Worm (Caenorhabditis elegans): Measurements from ENCODE around the gene irg-4.
A peak's percentile ranks its signal among the peaks of the same experiment; 100 is the strongest.

irg-4 gene

DNA sequence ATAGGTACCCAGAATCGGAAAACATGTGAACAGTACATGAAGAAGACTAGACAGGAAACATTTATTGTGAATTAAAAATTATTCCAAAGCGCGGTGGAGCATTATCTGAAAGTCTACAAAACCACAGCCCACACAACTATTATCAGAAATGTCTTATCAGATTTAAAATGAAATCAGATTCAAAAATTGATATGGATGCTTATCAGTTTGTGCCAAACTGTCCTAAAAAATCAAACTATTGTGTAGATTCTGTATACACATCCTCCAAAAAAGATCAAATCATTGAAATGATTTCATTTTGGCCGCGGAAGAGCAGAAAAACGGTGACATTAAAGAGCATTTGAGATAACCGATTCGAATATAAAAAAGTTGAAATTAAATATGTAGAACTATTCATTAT is at the start of gene irg-4:
Gene irg-4, plus strand, starts transcription at position 392 of the 400 bp plus-strand sequence.
- TF ChIP-seq nhr-76 (tag; optimal IDR thresholded peaks at IDR 0.05) (no peak), mml-1 (tag; optimal IDR thresholded peaks at IDR 0.05) (no peak), ztf-11 (tag; optimal IDR thresholded peaks at IDR 0.05) (no peak), eor-1 (tag; optimal IDR thresholded peaks at IDR 0.05) (no peak), lin-15B (tag; optimal IDR thresholded peaks at IDR 0.05) (no peak), ztf-4 (tag; optimal IDR thresholded peaks at IDR 0.05) (no peak), pqm-1 (tag; optimal IDR thresholded peaks at IDR 0.05) (peak; percentile 91), egl-5 (tag; optimal IDR thresholded peaks at IDR 0.05) (no peak), fos-1 (tag; optimal IDR thresholded peaks at IDR 0.05) (no peak), ceh-9 (tag; optimal IDR thresholded peaks at IDR 0.05) (no peak), jun-1 (tag; optimal IDR thresholded peaks at IDR 0.05) (peak; percentile 23), R02D3.7 (tag; optimal IDR thresholded peaks at IDR 0.05) (no peak), unc-39 (tag; optimal IDR thresholded peaks at IDR 0.05) (no peak), aly-2 (tag; optimal IDR thresholded peaks at IDR 0.05) (no peak), elt-2 (tag; optimal IDR thresholded peaks at IDR 0.05) (peak; percentile 96), nhr-67 (tag; optimal IDR thresholded peaks at IDR 0.05) (no peak)

DNA sequence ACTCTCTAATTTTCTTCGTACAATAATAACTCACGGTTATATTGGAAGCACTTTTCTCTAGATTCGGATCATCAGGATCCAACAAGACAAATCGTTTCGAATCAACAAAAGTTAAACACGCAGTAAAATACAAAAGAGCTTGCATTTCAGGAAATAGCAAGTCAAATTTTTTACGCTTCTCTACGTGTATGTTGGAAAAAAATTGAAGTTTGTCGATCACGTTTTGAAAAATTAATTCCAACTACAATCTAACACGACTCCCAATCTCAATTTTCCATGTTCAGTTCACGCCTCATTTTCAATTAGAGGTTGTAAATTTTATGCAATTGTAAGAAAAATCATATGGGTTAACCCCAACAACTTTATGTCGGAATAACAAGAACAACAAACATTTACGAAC is 45.7 kb upstream of the irg-4 start, which contains the start of gene spe-45:
Gene spe-45, minus strand, starts transcription at position 145 of the 400 bp plus-strand sequence.
- TF ChIP-seq lin-39 (tag; optimal IDR thresholded peaks at IDR 0.05) (no peak), nhr-11 (tag; optimal IDR thresholded peaks at IDR 0.05) (no peak), snpc-4 (tag; optimal IDR thresholded peaks at IDR 0.05) (no peak), nhr-237 (tag; optimal IDR thresholded peaks at IDR 0.05) (no peak), hmg-11 (tag; optimal IDR thresholded peaks at IDR 0.05) (no peak), R02D3.7 (tag; optimal IDR thresholded peaks at IDR 0.05) (no peak), egl-5 (tag; optimal IDR thresholded peaks at IDR 0.05) (no peak), ztf-4 (tag; optimal IDR thresholded peaks at IDR 0.05) (no peak), lsy-12 (tag; optimal IDR thresholded peaks at IDR 0.05) (no peak)

DNA sequence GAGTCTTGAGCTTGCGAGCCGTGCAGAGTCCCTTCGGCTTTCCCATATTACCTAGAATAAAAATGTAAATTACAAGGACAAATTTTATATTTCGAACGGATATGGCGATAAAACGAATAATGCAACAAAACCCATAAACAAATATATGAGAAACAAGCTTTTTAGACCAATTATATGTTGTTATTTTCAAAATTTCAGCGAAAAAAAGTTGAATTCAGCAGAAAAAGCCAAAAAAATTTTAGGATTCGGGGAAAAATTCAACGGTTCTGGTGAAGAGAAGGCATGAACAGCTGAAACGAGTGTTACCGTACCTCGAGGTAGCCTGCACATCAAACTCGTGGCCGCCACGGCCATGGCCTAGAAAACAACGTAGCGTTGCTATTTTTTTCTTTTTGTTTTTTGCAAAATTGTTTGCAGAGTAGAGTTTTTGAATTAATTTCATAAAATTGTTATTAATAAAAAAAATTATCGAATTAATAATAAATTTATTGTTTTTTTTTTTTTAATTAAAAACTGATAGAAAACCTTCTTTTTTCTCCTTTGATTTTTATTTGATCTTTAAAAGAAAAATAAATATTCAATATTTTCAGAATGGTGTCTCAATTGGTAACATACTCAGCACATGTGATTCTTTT is 44.5 kb upstream of the irg-4 start, which contains the start of the genes rps-23 and dpm-3:
Gene rps-23, minus strand, starts transcription at position 51 of the 635 bp plus-strand sequence.
Gene dpm-3, plus strand, starts transcription at position 585 of the 635 bp plus-strand sequence.
- TF ChIP-seq nhr-11 (tag; optimal IDR thresholded peaks at IDR 0.05) = peak; percentile 61
- no peak for TF ChIP-seq elt-3 (tag; optimal IDR thresholded peaks at IDR 0.05)
- TF ChIP-seq sea-2 (GFP tag; optimal IDR thresholded peaks at IDR 0.05) = no peak
- peak; percentile 48 for TF ChIP-seq mdl-1 (tag; optimal IDR thresholded peaks at IDR 0.05)
- TF ChIP-seq aly-2 (tag; optimal IDR thresholded peaks at IDR 0.05) = no peak
- no peak for TF ChIP-seq zag-1 (tag; optimal IDR thresholded peaks at IDR 0.05)
- TF ChIP-seq ztf-11 (tag; optimal IDR thresholded peaks at IDR 0.05) = no peak
- no peak for TF ChIP-seq fkh-2 (tag; optimal IDR thresholded peaks at IDR 0.05)
- TF ChIP-seq egl-27 (tag; optimal IDR thresholded peaks at IDR 0.05) = peak; percentile 20
- no peak for TF ChIP-seq unc-62 (GFP tag; optimal IDR thresholded peaks at IDR 0.05)
- no peak for TF ChIP-seq nhr-28 (tag; optimal IDR thresholded peaks at IDR 0.05)
- TF ChIP-seq ztf-4 (tag; optimal IDR thresholded peaks at IDR 0.05) = no peak
- TF ChIP-seq skn-1 (tag; optimal IDR thresholded peaks at IDR 0.05) = peak; percentile 88
- TF ChIP-seq hmg-11 (tag; optimal IDR thresholded peaks at IDR 0.05) = peak; percentile 60
- peak; percentile 95 for TF ChIP-seq nhr-25 (tag; optimal IDR thresholded peaks at IDR 0.05)
- TF ChIP-seq nhr-12 (tag; optimal IDR thresholded peaks at IDR 0.05) = no peak
- peak; percentile 77 for TF ChIP-seq elt-2 (tag; optimal IDR thresholded peaks at IDR 0.05)
- TF ChIP-seq nhr-77 (tag; optimal IDR thresholded peaks at IDR 0.05) = peak; percentile 53
- peak; percentile 95 for TF ChIP-seq lsy-12 (tag; optimal IDR thresholded peaks at IDR 0.05)
- TF ChIP-seq nfya-1 (tag; optimal IDR thresholded peaks at IDR 0.05; ENCODE audit: insufficient read depth) = peak; percentile 99
- peak; percentile 94 for TF ChIP-seq ZK546.5 (tag; optimal IDR thresholded peaks at IDR 0.05)
- TF ChIP-seq daf-12 (tag; optimal IDR thresholded peaks at IDR 0.05) = no peak
- peak; percentile 90 for TF ChIP-seq snpc-4 (tag; optimal IDR thresholded peaks at IDR 0.05)
- TF ChIP-seq jun-1 (tag; optimal IDR thresholded peaks at IDR 0.05) = peak; percentile 65
- TF ChIP-seq lin-15B (tag; optimal IDR thresholded peaks at IDR 0.05) = peak; percentile 98
- TF ChIP-seq nhr-76 (tag; optimal IDR thresholded peaks at IDR 0.05) = peak; percentile 66
- TF ChIP-seq ceh-9 (tag; optimal IDR thresholded peaks at IDR 0.05) = no peak
- TF ChIP-seq pqm-1 (tag; optimal IDR thresholded peaks at IDR 0.05) = peak; percentile 91
- TF ChIP-seq mml-1 (tag; optimal IDR thresholded peaks at IDR 0.05) = no peak
- TF ChIP-seq nhr-43 (tag; optimal IDR thresholded peaks at IDR 0.05; ENCODE audit: poor library complexity, severe bottlenecking) = peak; percentile 96
- TF ChIP-seq fos-1 (tag; optimal IDR thresholded peaks at IDR 0.05) = no peak
- TF ChIP-seq eor-1 (tag; optimal IDR thresholded peaks at IDR 0.05) = peak in 1 of 2 experiments; percentile 73
- TF ChIP-seq elt-1 (tag; optimal IDR thresholded peaks at IDR 0.05) = peak; percentile 45
- peak; percentile 98 for TF ChIP-seq pha-4 (tag; optimal IDR thresholded peaks at IDR 0.05)
- no peak for TF ChIP-seq nhr-237 (tag; optimal IDR thresholded peaks at IDR 0.05)
- peak; percentile 73 for TF ChIP-seq ama-1 (optimal IDR thresholded peaks at IDR 0.05)
- peak; percentile 81 for TF ChIP-seq ceh-82 (tag; optimal IDR thresholded peaks at IDR 0.05)
- peak; percentile 60 for TF ChIP-seq tbx-2 (tag; optimal IDR thresholded peaks at IDR 0.05)
- peak; percentile 55 for TF ChIP-seq ceh-16 (tag; optimal IDR thresholded peaks at IDR 0.05)
- TF ChIP-seq nhr-23 (tag; optimal IDR thresholded peaks at IDR 0.05) = peak; percentile 97
- TF ChIP-seq ceh-28 (tag; optimal IDR thresholded peaks at IDR 0.05) = peak; percentile 74
- peak; percentile 51 for TF ChIP-seq fkh-10 (GFP tag; optimal IDR thresholded peaks at IDR 0.05)

Data from whole organism, L3 larva.